Fruit fly (Drosophila melanogaster) whole organism, pupa: Measurements from ENCODE around the gene CG14731.

Experiments used
- CG10348 ChIP-seq: fragments of 200-800 bp; sonication (Bioruptor generic); IDR thresholded peaks from 2 replicates; pipeline ENCODE4 v1.3.6; 2022; ENCODE audit warnings: missing biosample characterization, missing genetic modification characterization
- CG12605 ChIP-seq: fragments of 200-800 bp; sonication (Bioruptor generic); IDR thresholded peaks from 2 replicates; pipeline ENCODE4 v1.3.6; 2022; ENCODE audit warnings: missing biosample characterization, missing genetic modification characterization
- CG13204 ChIP-seq: fragments of 200-800 bp; sonication (Bioruptor generic); optimal IDR thresholded peaks from 2 replicates; lab custom pipeline; 2018; ENCODE audit warnings: missing biosample characterization, mild to moderate bottlenecking, missing genetic modification characterization, moderate library complexity
- CG14655 ChIP-seq: fragments of 200-800 bp; sonication (Bioruptor generic); optimal IDR thresholded peaks from 3 replicates; lab custom pipeline; 2017; ENCODE audit warnings: mild to moderate bottlenecking, missing biosample characterization, missing genetic modification reagents, missing genetic modification characterization
- CG15710 ChIP-seq: fragments of 200-800 bp; sonication (Bioruptor generic); optimal IDR thresholded peaks from 2 replicates; lab custom pipeline; 2018; ENCODE audit warnings: missing biosample characterization, mild to moderate bottlenecking, missing genetic modification characterization, moderate library complexity
- CG17806 ChIP-seq: fragments of 200-800 bp; sonication (Bioruptor generic); optimal IDR thresholded peaks from 2 replicates; lab custom pipeline; 2018; ENCODE audit warnings: missing biosample characterization, mild to moderate bottlenecking, missing genetic modification characterization, moderate library complexity
- CG32121 ChIP-seq: fragments of 200-800 bp; sonication (Bioruptor generic); IDR thresholded peaks from 2 replicates; pipeline ENCODE4 v1.3.6; 2022; ENCODE audit warnings: missing biosample characterization, missing genetic modification characterization
- CG34367 ChIP-seq: fragments of 200-800 bp; sonication (Bioruptor generic); optimal IDR thresholded peaks from 2 replicates; lab custom pipeline; 2018; ENCODE audit warnings: missing biosample characterization, mild to moderate bottlenecking, missing genetic modification characterization
- CG4496 ChIP-seq: fragments of 200-800 bp; sonication (Bioruptor generic); IDR thresholded peaks from 3 replicates; pipeline ENCODE4 v1.3.6; 2022; ENCODE audit warnings: missing biosample characterization, missing genetic modification characterization
- CG8159 ChIP-seq: fragments of 200-800 bp; sonication (Bioruptor generic); optimal IDR thresholded peaks from 3 replicates; lab custom pipeline; 2018; ENCODE audit warnings: missing biosample characterization, mild to moderate bottlenecking, missing genetic modification characterization, moderate library complexity
- CG8301 ChIP-seq: fragments of 200-800 bp; sonication (Bioruptor generic); optimal IDR thresholded peaks from 2 replicates; lab custom pipeline; 2018; ENCODE audit warnings: missing biosample characterization, mild to moderate bottlenecking, missing genetic modification characterization
- CG9948 ChIP-seq: fragments of 200-800 bp; sonication (Bioruptor generic); optimal IDR thresholded peaks from 2 replicates; lab custom pipeline; 2018; ENCODE audit warnings: missing biosample characterization, mild to moderate bottlenecking, missing genetic modification characterization, moderate library complexity
- D1 ChIP-seq: fragments of 200-800 bp; sonication (Bioruptor generic); optimal IDR thresholded peaks from 2 replicates; lab custom pipeline; 2018; ENCODE audit warnings: missing biosample characterization, mild to moderate bottlenecking, missing genetic modification characterization, moderate library complexity
- EcR ChIP-seq: fragments of 200-800 bp; sonication (Bioruptor generic); optimal IDR thresholded peaks from 3 replicates; lab custom pipeline; 2019; ENCODE audit warnings: missing biosample characterization, missing genetic modification characterization, mild to moderate bottlenecking, moderate library complexity, missing genetic modification reagents
- Ets98B ChIP-seq: fragments of 200-800 bp; sonication (Bioruptor generic); IDR thresholded peaks from 2 replicates; pipeline ENCODE4 v1.3.6; 2022; ENCODE audit warnings: missing biosample characterization, missing genetic modification characterization
- Pif1A ChIP-seq: fragments of 200-800 bp; sonication (Bioruptor generic); optimal IDR thresholded peaks from 3 replicates; lab custom pipeline; 2016; ENCODE audit warnings: missing biosample characterization, missing genetic modification characterization
- Pif1B ChIP-seq: fragments of 200-800 bp; sonication (Bioruptor generic); optimal IDR thresholded peaks from 3 replicates; lab custom pipeline; 2016; ENCODE audit warnings: missing biosample characterization, missing genetic modification characterization
- Snoo ChIP-seq: fragments of 200-800 bp; sonication (Bioruptor generic); optimal IDR thresholded peaks from 3 replicates; lab custom pipeline; 2017; ENCODE audit warnings: missing biosample characterization, mild to moderate bottlenecking, missing genetic modification characterization, inconsistent platforms
- fd96Ca ChIP-seq: fragments of 200-800 bp; sonication (Bioruptor generic); IDR thresholded peaks from 3 replicates; pipeline ENCODE4 v1.3.6; 2022; ENCODE audit warnings: missing biosample characterization, missing genetic modification characterization
- gl ChIP-seq: fragments of 200-800 bp; sonication (Bioruptor generic); optimal IDR thresholded peaks from 2 replicates; lab custom pipeline; 2018; ENCODE audit warnings: missing biosample characterization, mild to moderate bottlenecking, missing genetic modification characterization
- rn ChIP-seq: fragments of 200-800 bp; sonication (Bioruptor generic); IDR thresholded peaks from 2 replicates; pipeline ENCODE4 v1.3.6; 2022; ENCODE audit warnings: missing biosample characterization, missing genetic modification characterization

CG14731 gene

dm6 chr3R:11962739-11963214 is 31.7 kb downstream of the CG14731 start, which contains the start of the genes CG3281 and aurA:
CG3281 (minus strand) TSS chr3R:11962805.
aurA (plus strand) TSS chr3R:11963124.
- TF ChIP-seq CG32121 (peak; percentile 21; the same call in 1 of the 2 replicates), CG8159 (tag; lab: Kevin White, UChicago) (peak; percentile 60), Pif1B (no peak), CG8301 (peak; percentile 39), rn (GFP tag; lab: Robert Waterston, UW) (no peak), CG10348 (GFP tag; lab: Robert Waterston, UW) (no peak), CG4496 (GFP tag; lab: Robert Waterston, UW) (peak; percentile 61; the same call in 2 of the 3 replicates), Ets98B (GFP tag; lab: Robert Waterston, UW) (no peak; the same call in 1 of the 2 replicates), CG34367 (tag; lab: Kevin White, UChicago) (peak; percentile 7), D1 (tag; lab: Kevin White, UChicago) (no peak), EcR (GFP tag; lab: Kevin White, UChicago) (peak; percentile 67), CG15710 (tag; lab: Kevin White, UChicago) (peak; percentile 64), CG17806 (tag; lab: Kevin White, UChicago) (peak; percentile 44), gl (no peak), Snoo (tag; lab: Kevin White, UChicago) (peak; percentile 16), CG9948 (tag; lab: Kevin White, UChicago) (peak; percentile 44)

- TF ChIP-seq CG34367 (tag; lab: Kevin White, UChicago) = no peak
- no peak for TF ChIP-seq CG9948 (tag; lab: Kevin White, UChicago)
- no peak for TF ChIP-seq CG17806 (tag; lab: Kevin White, UChicago)
- TF ChIP-seq CG15710 (tag; lab: Kevin White, UChicago) = no peak
- no peak for TF ChIP-seq Pif1A (GFP tag; lab: Kevin White, UChicago)
- TF ChIP-seq CG8301 = no peak
- no peak for TF ChIP-seq gl
- no peak for TF ChIP-seq CG8159 (tag; lab: Kevin White, UChicago)
- no peak for TF ChIP-seq EcR (GFP tag; lab: Kevin White, UChicago)
- TF ChIP-seq CG4496 (GFP tag; lab: Robert Waterston, UW) = no peak
- no peak for TF ChIP-seq Snoo (tag; lab: Kevin White, UChicago)
- TF ChIP-seq, all 21 proteins: peak for 0
These were observed 32.9 kb downstream of the CG14731 start for dm6 chr3R:11964000-11964399.

- peak; percentile 24 for TF ChIP-seq CG15710 (tag; lab: Kevin White, UChicago)
- no peak for TF ChIP-seq gl
- no peak for TF ChIP-seq CG12605 (GFP tag; lab: Robert Waterston, UW)
- TF ChIP-seq Pif1A (GFP tag; lab: Kevin White, UChicago) = no peak
- TF ChIP-seq Pif1B = no peak
- no peak for TF ChIP-seq fd96Ca (GFP tag; lab: Robert Waterston, UW)
- peak; percentile 4 for TF ChIP-seq Snoo (tag; lab: Kevin White, UChicago)
- TF ChIP-seq rn (GFP tag; lab: Robert Waterston, UW) = no peak
- TF ChIP-seq CG10348 (GFP tag; lab: Robert Waterston, UW) = 0 out of 2 replicates have a peak, but pooled peaks have one; percentile 16
- peak; percentile 1 for TF ChIP-seq EcR (GFP tag; lab: Kevin White, UChicago)
- no peak for TF ChIP-seq CG13204
- no peak for TF ChIP-seq CG17806 (tag; lab: Kevin White, UChicago)
- TF ChIP-seq D1 (tag; lab: Kevin White, UChicago) = no peak
- TF ChIP-seq CG14655 (GFP tag; lab: Kevin White, UChicago) = no peak
- TF ChIP-seq CG9948 (tag; lab: Kevin White, UChicago) = peak; percentile 13
- TF ChIP-seq CG8301 = no peak
- 0 out of 2 replicates have a peak, but pooled peaks have one; percentile 10 for TF ChIP-seq Ets98B (GFP tag; lab: Robert Waterston, UW)
- TF ChIP-seq CG34367 (tag; lab: Kevin White, UChicago) = peak; percentile 8
- peak; percentile 35 for TF ChIP-seq CG8159 (tag; lab: Kevin White, UChicago)
- TF ChIP-seq CG32121 = no peak; the same call in 1 of the 2 replicates
These were observed 36.4 kb downstream of the CG14731 start, which contains the start of the genes CG12213 and GC1 for dm6 chr3R:11967262-11968029. CG12213 (minus strand) TSS chr3R:11967691. GC1 (plus strand) TSS chr3R:11967708.

- TF ChIP-seq D1 (tag; lab: Kevin White, UChicago) = no peak
- TF ChIP-seq rn (GFP tag; lab: Robert Waterston, UW) = no peak
- no peak for TF ChIP-seq CG32121
- TF ChIP-seq EcR (GFP tag; lab: Kevin White, UChicago) = peak; percentile 84
- no peak for TF ChIP-seq CG8301
- TF ChIP-seq CG13204 = no peak
These were observed 37.1 kb downstream of the CG14731 start for dm6 chr3R:11968030-11968753.

- TF ChIP-seq CG17806 (tag; lab: Kevin White, UChicago) = peak; percentile 17
- no peak for TF ChIP-seq CG14655 (GFP tag; lab: Kevin White, UChicago)
- peak; percentile 45; the same call in 1 of the 3 replicates for TF ChIP-seq CG4496 (GFP tag; lab: Robert Waterston, UW)
- no peak for TF ChIP-seq EcR (GFP tag; lab: Kevin White, UChicago)
- no peak for TF ChIP-seq Pif1A (GFP tag; lab: Kevin White, UChicago)
- peak; percentile 71 for TF ChIP-seq CG32121
- peak; percentile 21 for TF ChIP-seq CG15710 (tag; lab: Kevin White, UChicago)
- TF ChIP-seq Ets98B (GFP tag; lab: Robert Waterston, UW) = peak; percentile 66
- peak; percentile 10 for TF ChIP-seq Pif1B
- no peak for TF ChIP-seq CG10348 (GFP tag; lab: Robert Waterston, UW)
- TF ChIP-seq gl = no peak
- peak; percentile 59 for TF ChIP-seq CG8301
- peak; percentile 8 for TF ChIP-seq CG9948 (tag; lab: Kevin White, UChicago)
- 0 out of 2 replicates have a peak, but pooled peaks have one; percentile 22 for TF ChIP-seq CG12605 (GFP tag; lab: Robert Waterston, UW)
- no peak for TF ChIP-seq CG34367 (tag; lab: Kevin White, UChicago)
- no peak for TF ChIP-seq CG13204
- no peak for TF ChIP-seq fd96Ca (GFP tag; lab: Robert Waterston, UW)
- peak; percentile 16 for TF ChIP-seq CG8159 (tag; lab: Kevin White, UChicago)
These were observed 38.2 kb downstream of the CG14731 start for dm6 chr3R:11969217-11969616.
